Worm (Caenorhabditis elegans): ENCODE measurements around the gene F29A7.4.

The F29A7.4 gene

DNA sequence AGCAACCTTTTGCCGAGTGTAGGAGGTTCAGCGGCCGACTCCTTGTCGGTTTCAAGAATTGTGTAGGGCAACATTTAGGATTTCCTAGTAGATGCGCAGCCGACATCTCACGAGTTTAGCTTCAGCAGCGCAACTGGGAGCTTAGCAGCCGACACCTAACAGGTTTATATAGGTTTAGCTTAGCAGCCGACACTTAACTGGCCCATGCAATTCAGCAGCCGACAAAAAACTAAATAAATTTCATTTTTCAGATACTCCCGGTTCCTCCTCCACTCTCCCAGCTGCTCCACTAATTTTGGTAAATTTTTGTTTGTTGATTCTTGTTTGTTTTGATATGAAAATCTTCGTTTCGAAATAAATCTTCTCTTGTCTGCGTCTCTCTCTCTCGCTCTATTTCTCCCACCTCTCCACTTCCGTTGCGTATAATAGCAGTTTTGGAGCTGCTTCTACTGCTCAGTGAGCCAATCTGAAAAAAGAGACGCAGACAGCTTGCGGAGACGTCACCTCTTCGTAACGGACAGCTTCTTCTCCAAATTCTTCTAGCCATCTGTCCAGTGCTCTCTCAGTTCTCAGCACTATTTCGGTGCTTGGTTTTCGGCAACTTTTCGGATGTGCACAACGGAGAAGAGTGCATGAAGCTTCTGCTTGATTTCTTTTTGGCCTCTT lies 1.7 kb upstream of the F29A7.4 start:
- no peak for TF ChIP-seq ztf-3 (GFP tag; optimal IDR thresholded peaks at IDR 0.05)
- TF ChIP-seq mes-4 (tag; optimal IDR thresholded peaks at IDR 0.05): no peak
- no peak for TF ChIP-seq mel-28 (tag; optimal IDR thresholded peaks at IDR 0.05; ENCODE audit: borderline replicate concordance)
- TF ChIP-seq mcd-1 (GFP tag; IDR thresholded peaks at IDR 0.05): 0 out of 2 replicates have a peak, but pooled peaks have one; percentile 37
- TF ChIP-seq Y95B8A.8 (GFP tag; IDR thresholded peaks at IDR 0.05): no peak
- TF ChIP-seq ztf-25 (GFP tag; IDR thresholded peaks at IDR 0.05): no peak
- TF ChIP-seq attf-5 (GFP tag; optimal IDR thresholded peaks at IDR 0.05): peak; percentile 2
- TF ChIP-seq let-607 (tag; optimal IDR thresholded peaks at IDR 0.05): no peak
- no peak for TF ChIP-seq F37B4.10 (GFP tag; IDR thresholded peaks at IDR 0.05)
- TF ChIP-seq zfh-2 (GFP tag; conservative IDR thresholded peaks at IDR 0.05): peak; percentile 46; the same call in 1 of the 2 replicates
- peak; percentile 23 for TF ChIP-seq K12H6.12 (tag; optimal IDR thresholded peaks at IDR 0.05)
- no peak for TF ChIP-seq lag-1 (GFP tag; IDR thresholded peaks at IDR 0.05)
- no peak for TF ChIP-seq dpl-1 (GFP tag; optimal IDR thresholded peaks at IDR 0.05)
- no peak for TF ChIP-seq K11D2.4 (GFP tag; IDR thresholded peaks at IDR 0.05)
- peak; percentile 57; the same call in 1 of the 2 replicates for TF ChIP-seq hmg-1.2 (GFP tag; IDR thresholded peaks at IDR 0.05)
- TF ChIP-seq ets-4 (GFP tag; optimal IDR thresholded peaks at IDR 0.05): no peak
- TF ChIP-seq nhr-27 (tag; optimal IDR thresholded peaks at IDR 0.05): no peak
- peak; percentile 57 for TF ChIP-seq snpc-4 (GFP tag; optimal IDR thresholded peaks at IDR 0.05)
- peak in 3 of 4 experiments; percentile 40 to 66 (median 52) for TF ChIP-seq snpc-4 (tag; optimal IDR thresholded peaks at IDR 0.05)
- no peak for TF ChIP-seq hmg-20 (GFP tag; IDR thresholded peaks at IDR 0.05)

DNA sequence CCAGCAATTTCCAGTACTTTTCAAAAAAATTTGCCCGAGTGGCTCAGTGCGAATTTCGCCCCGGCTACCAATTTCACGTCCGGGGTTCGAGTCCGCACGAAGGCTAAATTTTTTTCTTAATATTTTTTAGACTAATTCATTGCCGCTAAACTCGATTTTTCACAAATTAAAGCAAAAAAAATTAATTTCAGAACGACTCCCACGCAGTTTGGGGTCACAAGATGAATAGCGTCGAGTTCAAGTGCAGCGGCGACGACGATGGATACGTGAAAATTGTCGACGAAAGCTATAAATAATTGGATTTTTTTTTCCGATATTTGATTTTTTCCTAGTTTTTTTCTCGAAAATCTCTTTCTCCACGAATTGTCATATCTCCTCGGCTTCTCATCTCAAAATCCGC lies 1.5 kb downstream of the F29A7.4 start:
- TF ChIP-seq Y67H2A.10 (GFP tag; conservative IDR thresholded peaks at IDR 0.05) (no peak), athp-1 (tag; optimal IDR thresholded peaks at IDR 0.05) (peak; percentile 21), ZK185.1 (tag; optimal IDR thresholded peaks at IDR 0.05; ENCODE audit: poor library complexity, severe bottlenecking) (no peak), nhr-27 (tag; optimal IDR thresholded peaks at IDR 0.05) (no peak), C06A6.2 (GFP tag; conservative IDR thresholded peaks at IDR 0.05) (no peak), gei-17 (GFP tag; optimal IDR thresholded peaks at IDR 0.05) (no peak), Y53G8AR.9 (GFP tag; conservative IDR thresholded peaks at IDR 0.05) (no peak), B0035.1 (tag; optimal IDR thresholded peaks at IDR 0.05) (no peak), madf-6 (GFP tag; IDR thresholded peaks at IDR 0.05) (peak; percentile 43; the same call in 1 of the 2 replicates), hlh-12 (tag; optimal IDR thresholded peaks at IDR 0.05) (no peak), Y95B8A.8 (GFP tag; IDR thresholded peaks at IDR 0.05) (no peak), mes-4 (tag; optimal IDR thresholded peaks at IDR 0.05) (no peak), madf-3 (GFP tag; IDR thresholded peaks at IDR 0.05) (no peak), nhr-90 (tag; optimal IDR thresholded peaks at IDR 0.05) (no peak), ekl-4 (GFP tag; IDR thresholded peaks at IDR 0.05) (0 out of 2 replicates have a peak, but pooled peaks have one; percentile 21), snpc-4 (GFP tag; optimal IDR thresholded peaks at IDR 0.05) (no peak), snpc-4 (tag; optimal IDR thresholded peaks at IDR 0.05) (no peak), lin-54 (GFP tag; optimal IDR thresholded peaks at IDR 0.05) (no peak), hrde-1 (tag; optimal IDR thresholded peaks at IDR 0.05; ENCODE audit: borderline replicate concordance) (peak; percentile 19), ceh-27 (GFP tag; optimal IDR thresholded peaks at IDR 0.05) (no peak), hmg-1.2 (GFP tag; IDR thresholded peaks at IDR 0.05) (no peak), nfyb-1 (GFP tag; IDR thresholded peaks at IDR 0.05) (0 out of 2 replicates have a peak, but pooled peaks have one; percentile 30), ccch-3 (GFP tag; optimal IDR thresholded peaks at IDR 0.05) (no peak), T26A5.8 (tag; optimal IDR thresholded peaks at IDR 0.05) (no peak), ztf-6 (GFP tag; IDR thresholded peaks at IDR 0.05) (no peak), C17E4.6 (GFP tag; IDR thresholded peaks at IDR 0.05) (no peak), B0336.3 (GFP tag; IDR thresholded peaks at IDR 0.05) (peak; percentile 51; the same call in 1 of the 2 replicates), mcd-1 (GFP tag; IDR thresholded peaks at IDR 0.05) (peak; percentile 54; the same call in 1 of the 2 replicates), dpff-1 (tag; optimal IDR thresholded peaks at IDR 0.05) (no peak), pbrm-1 (GFP tag; IDR thresholded peaks at IDR 0.05) (0 out of 2 replicates have a peak, but pooled peaks have one; percentile 8)

All from whole organism, young adult.